Worm (Caenorhabditis elegans): ENCODE data around the gene F25E5.5.

The F25E5.5 gene

ce11 chrV:7446965-7447364 lies at the start of gene F25E5.5:
TSS of gene F25E5.5 (plus strand) at chrV:7447265.
- TF ChIP-seq ref-1 (GFP tag; conservative IDR thresholded peaks at IDR 0.05) (no peak), med-1 (GFP tag; optimal IDR thresholded peaks at IDR 0.05; ENCODE audit: insufficient read depth) (no peak), ztf-29 (GFP tag; IDR thresholded peaks at IDR 0.05) (no peak), klf-2 (GFP tag; conservative IDR thresholded peaks at IDR 0.05) (no peak), ztf-23 (GFP tag; IDR thresholded peaks at IDR 0.05) (no peak), cog-1 (tag; optimal IDR thresholded peaks at IDR 0.05) (no peak), flt-1 (GFP tag; IDR thresholded peaks at IDR 0.05) (no peak), T22C8.4 (GFP tag; IDR thresholded peaks at IDR 0.05) (no peak), tab-1 (GFP tag; IDR thresholded peaks at IDR 0.05) (no peak)

ce11 chrV:7399202-7399601 lies 47.9 kb upstream of the F25E5.5 start, which contains the start of gene gst-41:
TSS of gene gst-41 (minus strand) at chrV:7399302.
- no peak for TF ChIP-seq klf-2 (GFP tag; conservative IDR thresholded peaks at IDR 0.05)
- no peak for TF ChIP-seq ztf-29 (GFP tag; IDR thresholded peaks at IDR 0.05)
- TF ChIP-seq T22C8.4 (GFP tag; IDR thresholded peaks at IDR 0.05): no peak
- TF ChIP-seq med-1 (GFP tag; optimal IDR thresholded peaks at IDR 0.05; ENCODE audit: insufficient read depth): no peak
- no peak for TF ChIP-seq ztf-23 (GFP tag; IDR thresholded peaks at IDR 0.05)
- no peak for TF ChIP-seq cog-1 (tag; optimal IDR thresholded peaks at IDR 0.05)
- TF ChIP-seq flt-1 (GFP tag; IDR thresholded peaks at IDR 0.05): no peak
- no peak for TF ChIP-seq ref-1 (GFP tag; conservative IDR thresholded peaks at IDR 0.05)
- no peak for TF ChIP-seq tab-1 (GFP tag; IDR thresholded peaks at IDR 0.05)

- TF ChIP-seq klf-2 (GFP tag; conservative IDR thresholded peaks at IDR 0.05): no peak
- TF ChIP-seq cog-1 (tag; optimal IDR thresholded peaks at IDR 0.05): no peak
- TF ChIP-seq med-1 (GFP tag; optimal IDR thresholded peaks at IDR 0.05; ENCODE audit: insufficient read depth): no peak
These were observed 47.0 kb upstream of the F25E5.5 start, which contains the start of gene cnc-9 for ce11 chrV:7400095-7400494. TSS of gene cnc-9 (minus strand) at chrV:7400195.

ce11 chrV:7400588-7400987 lies 46.5 kb upstream of the F25E5.5 start, which contains the start of gene srx-60:
TSS of gene srx-60 (plus strand) at chrV:7400888.
- TF ChIP-seq tab-1 (GFP tag; IDR thresholded peaks at IDR 0.05): no peak
- no peak for TF ChIP-seq ztf-23 (GFP tag; IDR thresholded peaks at IDR 0.05)
- TF ChIP-seq flt-1 (GFP tag; IDR thresholded peaks at IDR 0.05): no peak
- TF ChIP-seq med-1 (GFP tag; optimal IDR thresholded peaks at IDR 0.05; ENCODE audit: insufficient read depth): no peak
- no peak for TF ChIP-seq ref-1 (GFP tag; conservative IDR thresholded peaks at IDR 0.05)
- TF ChIP-seq ztf-29 (GFP tag; IDR thresholded peaks at IDR 0.05): no peak

- TF ChIP-seq tab-1 (GFP tag; IDR thresholded peaks at IDR 0.05) (no peak), ref-1 (GFP tag; conservative IDR thresholded peaks at IDR 0.05) (no peak), klf-2 (GFP tag; conservative IDR thresholded peaks at IDR 0.05) (no peak), T22C8.4 (GFP tag; IDR thresholded peaks at IDR 0.05) (no peak), ztf-29 (GFP tag; IDR thresholded peaks at IDR 0.05) (no peak), med-1 (GFP tag; optimal IDR thresholded peaks at IDR 0.05; ENCODE audit: insufficient read depth) (no peak), cog-1 (tag; optimal IDR thresholded peaks at IDR 0.05) (no peak), flt-1 (GFP tag; IDR thresholded peaks at IDR 0.05) (no peak)
These were observed 44.7 kb upstream of the F25E5.5 start, which contains the start of gene srj-13 for ce11 chrV:7402355-7402754. TSS of gene srj-13 (plus strand) at chrV:7402655.

ce11 chrV:7403501-7403900 lies 43.6 kb upstream of the F25E5.5 start:
- no peak for TF ChIP-seq cog-1 (tag; optimal IDR thresholded peaks at IDR 0.05)
- TF ChIP-seq ref-1 (GFP tag; conservative IDR thresholded peaks at IDR 0.05): no peak
- TF ChIP-seq klf-2 (GFP tag; conservative IDR thresholded peaks at IDR 0.05): no peak
- no peak for TF ChIP-seq ztf-23 (GFP tag; IDR thresholded peaks at IDR 0.05)
- TF ChIP-seq T22C8.4 (GFP tag; IDR thresholded peaks at IDR 0.05): no peak
- TF ChIP-seq ztf-29 (GFP tag; IDR thresholded peaks at IDR 0.05): no peak
- no peak for TF ChIP-seq flt-1 (GFP tag; IDR thresholded peaks at IDR 0.05)
- TF ChIP-seq tab-1 (GFP tag; IDR thresholded peaks at IDR 0.05): no peak
- no peak for TF ChIP-seq med-1 (GFP tag; optimal IDR thresholded peaks at IDR 0.05; ENCODE audit: insufficient read depth)

ce11 chrV:7408520-7408919 lies 38.5 kb upstream of the F25E5.5 start, which contains the start of gene srt-6:
TSS of gene srt-6 (minus strand) at chrV:7408814.
- no peak for TF ChIP-seq tab-1 (GFP tag; IDR thresholded peaks at IDR 0.05)
- TF ChIP-seq ztf-23 (GFP tag; IDR thresholded peaks at IDR 0.05): no peak
- no peak for TF ChIP-seq med-1 (GFP tag; optimal IDR thresholded peaks at IDR 0.05; ENCODE audit: insufficient read depth)
- TF ChIP-seq T22C8.4 (GFP tag; IDR thresholded peaks at IDR 0.05): no peak
- TF ChIP-seq ref-1 (GFP tag; conservative IDR thresholded peaks at IDR 0.05): no peak
- no peak for TF ChIP-seq ztf-29 (GFP tag; IDR thresholded peaks at IDR 0.05)
- TF ChIP-seq flt-1 (GFP tag; IDR thresholded peaks at IDR 0.05): no peak

- TF ChIP-seq ztf-23 (GFP tag; IDR thresholded peaks at IDR 0.05) (no peak), cog-1 (tag; optimal IDR thresholded peaks at IDR 0.05) (no peak), klf-2 (GFP tag; conservative IDR thresholded peaks at IDR 0.05) (no peak), tab-1 (GFP tag; IDR thresholded peaks at IDR 0.05) (no peak), med-1 (GFP tag; optimal IDR thresholded peaks at IDR 0.05; ENCODE audit: insufficient read depth) (no peak), ref-1 (GFP tag; conservative IDR thresholded peaks at IDR 0.05) (no peak), ztf-29 (GFP tag; IDR thresholded peaks at IDR 0.05) (no peak), T22C8.4 (GFP tag; IDR thresholded peaks at IDR 0.05) (no peak), flt-1 (GFP tag; IDR thresholded peaks at IDR 0.05) (no peak)
These were observed 37.5 kb upstream of the F25E5.5 start, which contains the start of gene R13D7.2 for ce11 chrV:7409599-7409998. TSS of gene R13D7.2 (plus strand) at chrV:7409899.

- TF ChIP-seq cog-1 (tag; optimal IDR thresholded peaks at IDR 0.05) (no peak), med-1 (GFP tag; optimal IDR thresholded peaks at IDR 0.05; ENCODE audit: insufficient read depth) (no peak), klf-2 (GFP tag; conservative IDR thresholded peaks at IDR 0.05) (no peak), ztf-23 (GFP tag; IDR thresholded peaks at IDR 0.05) (no peak), tab-1 (GFP tag; IDR thresholded peaks at IDR 0.05) (no peak), flt-1 (GFP tag; IDR thresholded peaks at IDR 0.05) (no peak), T22C8.4 (GFP tag; IDR thresholded peaks at IDR 0.05) (no peak), ztf-29 (GFP tag; IDR thresholded peaks at IDR 0.05) (no peak), ref-1 (GFP tag; conservative IDR thresholded peaks at IDR 0.05) (no peak)
These were observed 35.4 kb upstream of the F25E5.5 start, which contains the start of gene str-41 for ce11 chrV:7411695-7412094. TSS of gene str-41 (plus strand) at chrV:7411995.

Data from whole organism, midembryonic.